Fruit fly (Drosophila melanogaster): ENCODE results near the gene Ser12.

DNA sequence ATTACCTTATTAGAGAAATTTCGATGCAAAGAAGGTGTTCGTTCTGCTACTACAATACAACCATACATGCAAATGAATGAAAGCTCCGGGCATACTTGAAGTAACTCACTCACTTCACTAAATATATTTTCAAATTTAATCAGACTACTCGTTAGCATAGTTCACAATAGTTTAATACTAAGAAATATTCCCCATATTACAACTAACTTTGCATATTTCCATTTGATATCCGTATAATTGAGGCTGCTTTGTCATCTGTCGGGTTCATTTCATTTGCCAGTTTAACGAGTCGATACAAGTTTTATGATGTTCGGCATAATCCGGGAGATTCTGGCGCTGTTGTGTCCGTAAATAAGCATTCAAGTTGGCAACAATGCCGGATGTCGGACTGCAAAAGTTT is 39.6 kb upstream of the Ser12 start, which contains the start of gene robl22E:
- TF ChIP-seq Hr78 (GFP tag; optimal IDR thresholded peaks at IDR 0.05) (no peak), Vsx2 (GFP tag; optimal IDR thresholded peaks at IDR 0.05; ENCODE audit: partially characterized antibody) (no peak), Myc (optimal IDR thresholded peaks at IDR 0.05) (no peak), CG9705 (GFP tag; optimal IDR thresholded peaks at IDR 0.05) (no peak), psq (GFP tag; optimal IDR thresholded peaks at IDR 0.05) (no peak), N (GFP tag; optimal IDR thresholded peaks at IDR 0.05) (no peak), OdsH (GFP tag; optimal IDR thresholded peaks at IDR 0.05) (no peak), pan (optimal IDR thresholded peaks at IDR 0.05) (no peak), Dfd (GFP tag; optimal IDR thresholded peaks at IDR 0.05) (no peak), dl (GFP tag; optimal IDR thresholded peaks at IDR 0.05; ENCODE audit: insufficient read depth in 1 of 2, partially characterized antibody in 2 of 2) (no peak), h (GFP tag; optimal IDR thresholded peaks at IDR 0.05) (no peak), usp (GFP tag; optimal IDR thresholded peaks at IDR 0.05) (no peak), tai (GFP tag; optimal IDR thresholded peaks at IDR 0.05) (no peak)

Measured in whole organism, wandering third instar larva.